Worm (Caenorhabditis elegans) whole organism, L1 larva: ENCODE data around the gene nhr-45.

Experiments
- C04F5.9 ChIP-seq: sonication (generic microtip); optimal IDR thresholded peaks from 2 replicates; lab custom pipeline; 2016; ENCODE audit warnings: missing genetic modification characterization, missing compliant biosample characterization
- C34B4.2 ChIP-seq: sonication (generic microtip); optimal IDR thresholded peaks from 2 replicates; lab custom pipeline; 2017; ENCODE audit warnings: mild to moderate bottlenecking, missing genetic modification characterization, missing compliant biosample characterization
- elt-2 ChIP-seq: sonication (generic microtip); optimal IDR thresholded peaks from 2 replicates; lab custom pipeline; 2016; ENCODE audit warnings: missing genetic modification characterization, mild to moderate bottlenecking, inconsistent platforms, missing compliant biosample characterization, missing genetic modification reagents
- lin-39 ChIP-seq: fragments of 150-350 bp; optimal IDR thresholded peaks from 2 replicates; lab custom pipeline; 2014; ENCODE audit warnings: missing biosample characterization, missing genetic modification reagents, missing genetic modification characterization
- nhr-11 ChIP-seq: fragments of 150-350 bp; optimal IDR thresholded peaks from 2 replicates; lab custom pipeline; 2014; ENCODE audit warnings: missing biosample characterization, missing genetic modification characterization
- nhr-76 ChIP-seq: sonication (generic microtip); optimal IDR thresholded peaks from 2 replicates; lab custom pipeline; 2017; ENCODE audit warnings: missing biosample characterization, missing genetic modification characterization
- nhr-77 ChIP-seq: fragments of 150-350 bp; optimal IDR thresholded peaks from 2 replicates; lab custom pipeline; 2014; ENCODE audit warnings: missing biosample characterization, missing genetic modification characterization
- nhr-84 ChIP-seq: sonication (generic microtip); optimal IDR thresholded peaks from 2 replicates; lab custom pipeline; 2017; ENCODE audit warnings: missing biosample characterization, missing genetic modification characterization
- nhr-85 ChIP-seq: sonication (generic microtip); peaks from one replicate; lab custom pipeline; 2016; ENCODE audit warnings: missing genetic modification characterization, inconsistent platforms, missing compliant biosample characterization
- snpc-4 ChIP-seq: fragments of 150-350 bp; optimal IDR thresholded peaks from 2 replicates; lab custom pipeline; 2014; ENCODE audit warnings: missing biosample characterization, missing genetic modification characterization
- unc-130 ChIP-seq: fragments of 150-350 bp; optimal IDR thresholded peaks from 2 replicates; lab custom pipeline; 2017; ENCODE audit warnings: missing biosample characterization, missing genetic modification characterization, inconsistent platforms
- unc-62 ChIP-seq: fragments of 150-350 bp; optimal IDR thresholded peaks from 2 replicates; lab custom pipeline; 2014; ENCODE audit warnings: missing biosample characterization, missing genetic modification reagents, missing genetic modification characterization
- zag-1 ChIP-seq: fragments of 150-350 bp; optimal IDR thresholded peaks from 2 replicates; lab custom pipeline; 2014; ENCODE audit warnings: missing biosample characterization, missing genetic modification characterization
- ztf-11 ChIP-seq, 2 experiments: sonication (generic microtip); optimal IDR thresholded peaks; 2 replicates each; lab custom pipeline; 2016 to 2017; ENCODE audit warnings: missing genetic modification characterization in 2 of 2, missing biosample characterization in 1 of 2, missing compliant biosample characterization in 1 of 2

DNA sequence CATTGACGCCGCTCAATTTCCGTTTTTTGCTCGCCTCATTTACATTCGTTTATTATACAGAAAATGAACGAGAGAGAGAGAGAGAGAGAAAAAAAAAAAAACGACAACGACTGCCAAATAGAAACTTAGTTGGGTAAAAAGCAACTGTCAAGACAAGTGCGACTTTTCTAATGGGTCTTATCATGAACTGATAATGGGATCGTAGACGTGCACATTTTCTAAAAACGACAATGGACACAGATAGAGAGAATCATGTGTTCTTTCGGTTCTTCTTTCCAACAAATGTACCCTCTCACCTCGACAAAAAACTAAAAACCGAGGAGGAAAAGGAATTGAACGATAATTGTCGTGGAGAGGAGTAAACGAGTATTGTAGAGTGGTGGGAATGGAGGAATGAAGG is 40.0 kb upstream of the nhr-45 start:
- no peak for TF ChIP-seq nhr-84 (tag; lab: Kevin White, UChicago)
- TF ChIP-seq zag-1 = no peak
- TF ChIP-seq unc-62 (GFP tag; lab: Kevin White, UChicago) = no peak
- no peak for TF ChIP-seq unc-130 (tag; lab: Kevin White, UChicago)
- TF ChIP-seq nhr-11 (tag; lab: Kevin White, UChicago) = no peak
- no peak for TF ChIP-seq C34B4.2
- TF ChIP-seq elt-2 (tag; lab: Kevin White, UChicago) = peak; percentile 75
- TF ChIP-seq nhr-77 (tag; lab: Kevin White, UChicago) = no peak
- no peak for TF ChIP-seq lin-39 (tag; lab: Kevin White, UChicago)
- TF ChIP-seq C04F5.9 (tag; lab: Kevin White, UChicago) = no peak
- no peak for TF ChIP-seq snpc-4
- no peak for TF ChIP-seq nhr-76 (tag; lab: Kevin White, UChicago)
- no peak for TF ChIP-seq ztf-11 (tag; optimal IDR thresholded peaks at IDR 0.05; lab: Kevin White, UChicago)
- TF ChIP-seq nhr-85 (tag; lab: Kevin White, UChicago) = no peak
